Fruit fly (Drosophila melanogaster) whole organism, prepupa: ENCODE measurements around the gene Rh4.

Experiments used
- Blimp-1 ChIP-seq: fragments of 200-800 bp; sonication (Bioruptor generic); optimal IDR thresholded peaks from 3 replicates; lab custom pipeline; 2017; ENCODE audit warnings: missing biosample characterization, missing genetic modification characterization, mild to moderate bottlenecking, moderate library complexity, missing genetic modification reagents
- CG10631 ChIP-seq: fragments of 200-800 bp; sonication (Bioruptor generic); optimal IDR thresholded peaks from 2 replicates; lab custom pipeline; 2016; ENCODE audit warnings: missing biosample characterization, missing genetic modification characterization
- CG11294 ChIP-seq: fragments of 200-800 bp; sonication (Bioruptor generic); IDR thresholded peaks from 2 replicates; pipeline ENCODE4 v1.3.6; 2022; ENCODE audit warnings: missing biosample characterization, missing genetic modification characterization
- CG11762 ChIP-seq: fragments of 200-800 bp; sonication (Bioruptor generic); optimal IDR thresholded peaks from 3 replicates; lab custom pipeline; 2016; ENCODE audit warnings: missing biosample characterization, missing genetic modification characterization; ENCODE audit not compliant: insufficient read depth
- CG11902 ChIP-seq: fragments of 200-800 bp; sonication (Bioruptor generic); optimal IDR thresholded peaks from 3 replicates; lab custom pipeline; 2016; ENCODE audit warnings: missing biosample characterization, missing genetic modification characterization
- CG1621 ChIP-seq: fragments of 200-800 bp; sonication (Bioruptor generic); optimal IDR thresholded peaks from 3 replicates; lab custom pipeline; 2018; ENCODE audit warnings: missing biosample characterization, mild to moderate bottlenecking, missing genetic modification characterization
- CG3032 ChIP-seq: fragments of 200-800 bp; optimal IDR thresholded peaks from 2 replicates; lab custom pipeline; 2019; ENCODE audit warnings: missing biosample characterization, mild to moderate bottlenecking, missing genetic modification characterization, moderate library complexity
- CG31627 ChIP-seq: fragments of 200-800 bp; sonication (Bioruptor generic); optimal IDR thresholded peaks from 3 replicates; lab custom pipeline; 2016; ENCODE audit warnings: missing biosample characterization, missing genetic modification characterization
- CG32006 ChIP-seq: fragments of 200-800 bp; sonication (Bioruptor generic); optimal IDR thresholded peaks from 3 replicates; lab custom pipeline; 2017; ENCODE audit warnings: missing biosample characterization, mild to moderate bottlenecking, missing genetic modification characterization
- CG3919 ChIP-seq: fragments of 200-800 bp; sonication (Bioruptor generic); optimal IDR thresholded peaks from 3 replicates; lab custom pipeline; 2016; ENCODE audit warnings: missing biosample characterization, missing genetic modification characterization
- CG4318 ChIP-seq: fragments of 200-800 bp; sonication (Bioruptor generic); optimal IDR thresholded peaks from 3 replicates; lab custom pipeline; 2017; ENCODE audit warnings: missing biosample characterization, mild to moderate bottlenecking, missing genetic modification characterization
- CG6163 ChIP-seq: fragments of 200-800 bp; sonication (Bioruptor generic); IDR thresholded peaks from 3 replicates; pipeline ENCODE4 v1.3.6; 2022; ENCODE audit warnings: missing biosample characterization, missing genetic modification characterization
- CG6276 ChIP-seq: fragments of 200-800 bp; sonication (Bioruptor generic); optimal IDR thresholded peaks from 2 replicates; lab custom pipeline; 2017; ENCODE audit warnings: missing biosample characterization, mild to moderate bottlenecking, missing genetic modification characterization
- CG6808 ChIP-seq: fragments of 200-800 bp; sonication (Bioruptor generic); optimal IDR thresholded peaks from 3 replicates; lab custom pipeline; 2017; ENCODE audit warnings: missing biosample characterization, missing genetic modification characterization, mild to moderate bottlenecking, moderate library complexity, missing genetic modification reagents
- CG7368 ChIP-seq: fragments of 200-800 bp; sonication (Bioruptor generic); optimal IDR thresholded peaks from 3 replicates; lab custom pipeline; 2016; ENCODE audit warnings: missing biosample characterization, missing genetic modification characterization
- CG8119 ChIP-seq: fragments of 200-800 bp; sonication (Bioruptor generic); IDR thresholded peaks from 3 replicates; pipeline ENCODE4 v1.3.6; 2022; ENCODE audit warnings: missing biosample characterization, missing genetic modification characterization
- CG8319 ChIP-seq: fragments of 200-800 bp; sonication (Bioruptor generic); optimal IDR thresholded peaks from 3 replicates; lab custom pipeline; 2016; ENCODE audit warnings: missing biosample characterization, missing genetic modification characterization
- CG8632 ChIP-seq: fragments of 200-800 bp; sonication (Bioruptor generic); optimal IDR thresholded peaks from 3 replicates; lab custom pipeline; 2016; ENCODE audit warnings: missing biosample characterization, missing genetic modification characterization
- CG9139 ChIP-seq: fragments of 200-800 bp; sonication (Bioruptor generic); optimal IDR thresholded peaks from 3 replicates; lab custom pipeline; 2017; ENCODE audit warnings: missing biosample characterization, mild to moderate bottlenecking, missing genetic modification characterization
- Eip75B ChIP-seq: fragments of 200-800 bp; sonication (Bioruptor generic); optimal IDR thresholded peaks from 3 replicates; lab custom pipeline; 2016; ENCODE audit warnings: missing biosample characterization, missing genetic modification characterization
- Eip78C ChIP-seq: fragments of 200-800 bp; sonication (Bioruptor generic); peaks from one replicate; lab custom pipeline; 2016; ENCODE audit warnings: missing biosample characterization, missing genetic modification characterization
- Ets21C ChIP-seq: fragments of 200-800 bp; sonication (Bioruptor generic); optimal IDR thresholded peaks from 3 replicates; lab custom pipeline; 2016; ENCODE audit warnings: missing biosample characterization, missing genetic modification characterization
- Ets96B ChIP-seq: fragments of 200-800 bp; optimal IDR thresholded peaks from 2 replicates; lab custom pipeline; 2019; ENCODE audit warnings: missing biosample characterization, mild to moderate bottlenecking, missing genetic modification characterization, moderate library complexity
- Hr38 ChIP-seq: sonication (Bioruptor generic); optimal IDR thresholded peaks from 2 replicates; lab custom pipeline; 2016; ENCODE audit warnings: missing biosample characterization, missing genetic modification characterization
- Hr39 ChIP-seq: fragments of 200-800 bp; sonication (Bioruptor generic); optimal IDR thresholded peaks from 2 replicates; lab custom pipeline; 2016; ENCODE audit warnings: missing biosample characterization, missing genetic modification characterization
- Hr4 ChIP-seq: fragments of 200-800 bp; sonication (Bioruptor generic); optimal IDR thresholded peaks from 3 replicates; lab custom pipeline; 2016; ENCODE audit warnings: missing biosample characterization, missing genetic modification characterization
- Lpt ChIP-seq: fragments of 200-800 bp; sonication (Bioruptor generic); optimal IDR thresholded peaks from 3 replicates; lab custom pipeline; 2016; ENCODE audit warnings: missing biosample characterization, missing genetic modification characterization
- Smox ChIP-seq: fragments of 200-800 bp; sonication (Bioruptor generic); optimal IDR thresholded peaks from 3 replicates; lab custom pipeline; 2016; ENCODE audit warnings: missing biosample characterization, missing genetic modification characterization
- Sox14 ChIP-seq: fragments of 200-800 bp; sonication (Bioruptor generic); optimal IDR thresholded peaks from 3 replicates; lab custom pipeline; 2016; ENCODE audit warnings: missing biosample characterization, missing genetic modification characterization
- Sox15 ChIP-seq: fragments of 200-800 bp; sonication (Bioruptor generic); optimal IDR thresholded peaks from 3 replicates; lab custom pipeline; 2016; ENCODE audit warnings: missing biosample characterization, missing genetic modification characterization
- acj6 ChIP-seq: fragments of 200-800 bp; sonication (Bioruptor generic); optimal IDR thresholded peaks from 3 replicates; lab custom pipeline; 2016; ENCODE audit warnings: missing biosample characterization, missing genetic modification characterization
- dac ChIP-seq: fragments of 200-800 bp; sonication (Bioruptor generic); optimal IDR thresholded peaks from 2 replicates; lab custom pipeline; 2017; ENCODE audit warnings: missing biosample characterization, mild to moderate bottlenecking, missing genetic modification characterization
- dsx ChIP-seq: fragments of 200-800 bp; optimal IDR thresholded peaks from 3 replicates; lab custom pipeline; 2019; ENCODE audit warnings: missing biosample characterization, mild to moderate bottlenecking, missing genetic modification characterization, moderate library complexity; ENCODE audit not compliant: poor library complexity, severe bottlenecking
- fd59A ChIP-seq: fragments of 200-800 bp; sonication (Bioruptor generic); optimal IDR thresholded peaks from 2 replicates; lab custom pipeline; 2017; ENCODE audit warnings: missing biosample characterization, mild to moderate bottlenecking, missing genetic modification characterization, missing genetic modification reagents
- fkh ChIP-seq: fragments of 200-800 bp; sonication (Bioruptor generic); optimal IDR thresholded peaks from 3 replicates; lab custom pipeline; 2017; ENCODE audit warnings: missing biosample characterization, mild to moderate bottlenecking, missing genetic modification characterization, moderate library complexity
- lz ChIP-seq: fragments of 200-800 bp; sonication (Bioruptor generic); optimal IDR thresholded peaks from 3 replicates; lab custom pipeline; 2016; ENCODE audit warnings: missing biosample characterization, missing genetic modification characterization
- net ChIP-seq: fragments of 200-800 bp; sonication (Bioruptor generic); optimal IDR thresholded peaks from 3 replicates; lab custom pipeline; 2016; ENCODE audit warnings: missing biosample characterization, missing genetic modification characterization
- salr ChIP-seq, 2 experiments: fragments of 200-800 bp; sonication (Bioruptor generic); optimal IDR thresholded peaks; 3 replicates each; lab custom pipeline; 2016 to 2018; ENCODE audit warnings: missing biosample characterization in 2 of 2, missing genetic modification characterization in 2 of 2, mild to moderate bottlenecking in 1 of 2
- spab ChIP-seq: fragments of 200-800 bp; sonication (Bioruptor generic); optimal IDR thresholded peaks from 2 replicates; lab custom pipeline; 2017; ENCODE audit warnings: missing biosample characterization, mild to moderate bottlenecking, missing genetic modification characterization, missing genetic modification reagents
- ss ChIP-seq, 2 experiments: fragments of 200-800 bp; sonication (Bioruptor generic); optimal IDR thresholded peaks; 2 replicates in 1 of 2; 3 replicates in 1 of 2; lab custom pipeline; 2017 to 2018; ENCODE audit warnings: mild to moderate bottlenecking in 2 of 2, missing biosample characterization in 2 of 2, missing genetic modification characterization in 2 of 2, moderate library complexity in 1 of 2
- topi ChIP-seq: fragments of 200-800 bp; sonication (Bioruptor generic); optimal IDR thresholded peaks from 3 replicates; lab custom pipeline; 2016; ENCODE audit warnings: missing biosample characterization, missing genetic modification characterization
- vri ChIP-seq: fragments of 200-800 bp; sonication (Bioruptor generic); optimal IDR thresholded peaks from 3 replicates; lab custom pipeline; 2016; ENCODE audit warnings: missing biosample characterization, mild to moderate bottlenecking, missing genetic modification characterization

The Rh4 gene

dm6 chr3L:16890650-16891336 lies 28.5 kb upstream of the Rh4 start (continued):
- TF ChIP-seq topi (GFP tag; lab: Kevin White, UChicago) (peak; percentile 79), CG9139 (GFP tag; lab: Kevin White, UChicago) (peak; percentile 41), CG32006 (GFP tag; lab: Kevin White, UChicago) (peak; percentile 92), vri (peak; percentile 95), Ets21C (peak; percentile 69), CG11762 (peak; percentile 77), lz (peak; percentile 88), CG31627 (peak; percentile 87), CG8119 (GFP tag; lab: Robert Waterston, UW) (peak; percentile 94), CG8319 (GFP tag; lab: Kevin White, UChicago) (peak; percentile 59), salr (GFP tag; optimal IDR thresholded peaks at IDR 0.05; lab: Kevin White, UChicago) (peak; percentile 68 to 86), fd59A (GFP tag; lab: Kevin White, UChicago) (peak; percentile 77), Lpt (GFP tag; lab: Kevin White, UChicago) (peak; percentile 82), Ets96B (tag; lab: Kevin White, UChicago) (peak; percentile 81), net (peak; percentile 86), Sox14 (GFP tag; lab: Kevin White, UChicago) (peak; percentile 88), acj6 (peak; percentile 88), Hr4 (GFP tag; lab: Kevin White, UChicago) (peak; percentile 91), Hr39 (peak; percentile 85), dac (GFP tag; lab: Kevin White, UChicago) (peak; percentile 74), spab (peak; percentile 73), Sox15 (peak; percentile 68)

- TF ChIP-seq CG11294 (GFP tag; lab: Robert Waterston, UW) (no peak), Eip78C (GFP tag; lab: Kevin White, UChicago) (no peak), CG10631 (GFP tag; lab: Kevin White, UChicago) (no peak), vri (peak; percentile 15), CG6276 (no peak), Eip75B (GFP tag; lab: Kevin White, UChicago) (no peak), Smox (GFP tag; lab: Kevin White, UChicago) (no peak), CG3919 (no peak), Hr39 (no peak), CG3032 (no peak), Hr38 (GFP tag; lab: Kevin White, UChicago) (no peak), fkh (peak; percentile 72), CG11902 (GFP tag; lab: Kevin White, UChicago) (no peak)
- TF ChIP-seq, all 60 proteins: peak for 2
These were observed 27.2 kb upstream of the Rh4 start for dm6 chr3L:16889545-16889944.

dm6 chr3L:16887272-16887671 lies 25.0 kb upstream of the Rh4 start:
- TF ChIP-seq CG4318 (no peak), CG7368 (GFP tag; lab: Kevin White, UChicago) (no peak), CG9139 (GFP tag; lab: Kevin White, UChicago) (no peak), Blimp-1 (no peak), ss (GFP tag; optimal IDR thresholded peaks at IDR 0.05; lab: Kevin White, UChicago) (no peak), CG6808 (GFP tag; lab: Kevin White, UChicago) (no peak), CG3032 (no peak), CG8319 (GFP tag; lab: Kevin White, UChicago) (no peak), net (no peak), CG6163 (GFP tag; lab: Robert Waterston, UW) (no peak), CG1621 (tag; lab: Kevin White, UChicago) (no peak), dsx (GFP tag; lab: Kevin White, UChicago) (no peak), CG11762 (no peak), CG8632 (GFP tag; lab: Kevin White, UChicago) (no peak), Hr39 (no peak)
